Worm (Caenorhabditis elegans) whole organism, early embryonic: ENCODE measurements around the gene nhr-134.

Source experiments
- F13C5.2 ChIP-seq: sonication (generic microtip); optimal IDR thresholded peaks from 2 replicates; lab custom pipeline; 2017; ENCODE audit warnings: mild to moderate bottlenecking, missing genetic modification characterization, inconsistent platforms, missing compliant biosample characterization
- ama-1 ChIP-seq: fragments of 150-350 bp; optimal IDR thresholded peaks from 2 replicates; lab custom pipeline; 2014
- ets-7 ChIP-seq: sonication (generic microtip); optimal IDR thresholded peaks from 2 replicates; lab custom pipeline; 2016; ENCODE audit warnings: missing genotype, missing genetic modification characterization, missing compliant biosample characterization
- scrt-1 ChIP-seq: fragments of 200-800 bp; sonication (Bioruptor generic); IDR thresholded peaks from 2 replicates; pipeline ENCODE4 v1.3.6; 2022; ENCODE audit warnings: missing genetic modification characterization, missing compliant biosample characterization
- tbx-37 ChIP-seq: fragments of 200-800 bp; sonication (Bioruptor generic); conservative IDR thresholded peaks from 2 replicates; pipeline ENCODE4 v1.3.6; 2022; ENCODE audit warnings: missing genetic modification reagents, missing genetic modification characterization, missing compliant biosample characterization
- tra-4 ChIP-seq: sonication (generic microtip); optimal IDR thresholded peaks from 2 replicates; lab custom pipeline; 2017; ENCODE audit warnings: missing genetic modification characterization, missing compliant biosample characterization

DNA sequence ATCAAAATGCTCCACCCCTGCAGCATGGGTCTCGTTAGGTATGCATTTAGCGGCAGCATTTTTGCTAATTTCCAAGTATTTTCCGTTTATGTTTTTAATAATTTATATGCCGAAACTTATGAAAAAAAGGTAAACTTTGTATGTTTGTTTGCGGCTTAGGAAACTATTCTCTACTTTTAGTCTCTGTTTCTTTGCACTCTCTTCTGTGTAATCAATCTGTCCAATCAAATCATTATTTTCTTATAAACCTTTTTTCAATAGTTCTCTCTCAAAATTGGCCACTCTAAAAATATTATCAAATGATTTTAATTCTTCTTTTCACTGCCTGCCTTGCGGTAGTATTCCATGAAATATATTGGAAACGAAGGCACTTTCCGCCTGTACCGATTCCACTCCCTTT is 7.0 kb downstream of the nhr-134 start:
- TF ChIP-seq ets-7 (tag; lab: Kevin White, UChicago) (no peak), F13C5.2 (tag; lab: Kevin White, UChicago) (no peak), scrt-1 (GFP tag; lab: Robert Waterston, UW) (no peak), ama-1 (lab: Kevin White, UChicago) (no peak), tra-4 (tag; lab: Kevin White, UChicago) (no peak), tbx-37 (GFP tag; lab: Robert Waterston, UW) (no peak)
